Worm (Caenorhabditis elegans): Measurements from ENCODE around the gene sre-53.
"Not testable (repeated sequence)": the region's sequence is repeated elsewhere in the genome, so short reads cannot be mapped to it uniquely, and the experiment has no call there.

The sre-53 gene

DNA sequence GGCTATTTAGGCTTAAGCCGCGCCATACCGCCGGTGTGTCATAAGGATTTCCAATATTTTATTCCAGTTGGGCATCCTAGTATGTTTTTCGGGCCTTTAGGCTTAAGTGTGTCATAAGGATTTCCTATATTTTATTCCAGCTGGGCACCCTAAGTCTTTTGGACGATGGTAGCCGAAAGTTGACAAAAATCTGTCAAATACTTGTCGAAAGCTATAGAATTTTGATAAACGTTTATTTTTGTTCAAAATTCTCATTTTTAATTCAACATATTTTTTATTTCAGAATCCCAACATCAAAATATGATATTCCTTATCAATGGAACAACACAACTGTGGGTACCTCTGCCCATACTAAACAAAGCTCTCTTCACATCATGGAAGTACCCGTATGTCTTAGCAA lies 4.7 kb downstream of the sre-53 start, which contains the start of gene sre-49:
Gene sre-49, plus strand, starts transcription at position 301 of the 400 bp plus-strand sequence.
- not testable (repeated sequence) for TF ChIP-seq sea-2 (GFP tag; optimal IDR thresholded peaks at IDR 0.05); unc-39 (tag; optimal IDR thresholded peaks at IDR 0.05); lin-39 (tag; optimal IDR thresholded peaks at IDR 0.05)

DNA sequence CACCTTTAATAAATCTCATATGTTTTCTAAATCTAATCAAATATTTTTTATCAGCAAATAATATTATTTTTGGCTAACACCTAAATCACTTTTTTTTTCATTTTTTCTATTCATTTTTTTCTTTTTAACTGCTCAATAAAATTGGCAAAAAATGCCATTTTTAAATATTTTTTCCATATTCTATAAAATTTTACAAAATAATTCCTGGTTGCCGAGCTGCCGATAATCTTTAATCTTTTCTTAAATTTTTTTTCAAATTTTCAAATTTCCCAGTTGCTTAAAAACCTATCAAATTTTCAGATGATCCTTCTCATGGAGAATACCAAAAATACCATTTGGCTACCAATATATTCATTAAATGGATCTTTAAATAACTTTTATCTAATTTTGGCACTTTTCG lies 11.6 kb downstream of the sre-53 start, which contains the start of gene sre-51:
Gene sre-51, plus strand, starts transcription at position 301 of the 400 bp plus-strand sequence.
- TF ChIP-seq mml-1 (tag; optimal IDR thresholded peaks at IDR 0.05) (no peak), mdl-1 (tag; optimal IDR thresholded peaks at IDR 0.05) (no peak), ceh-9 (tag; optimal IDR thresholded peaks at IDR 0.05) (no peak), nhr-12 (tag; optimal IDR thresholded peaks at IDR 0.05) (no peak), ZK546.5 (tag; optimal IDR thresholded peaks at IDR 0.05) (no peak), ceh-82 (tag; optimal IDR thresholded peaks at IDR 0.05) (no peak), ceh-16 (tag; optimal IDR thresholded peaks at IDR 0.05) (no peak), pha-4 (tag; optimal IDR thresholded peaks at IDR 0.05) (no peak), ceh-28 (tag; optimal IDR thresholded peaks at IDR 0.05) (no peak), unc-39 (tag; optimal IDR thresholded peaks at IDR 0.05) (no peak), daf-12 (tag; optimal IDR thresholded peaks at IDR 0.05) (no peak), nhr-11 (tag; optimal IDR thresholded peaks at IDR 0.05) (no peak), skn-1 (tag; optimal IDR thresholded peaks at IDR 0.05) (no peak), hmg-11 (tag; optimal IDR thresholded peaks at IDR 0.05) (no peak), ztf-4 (tag; optimal IDR thresholded peaks at IDR 0.05) (no peak)

DNA sequence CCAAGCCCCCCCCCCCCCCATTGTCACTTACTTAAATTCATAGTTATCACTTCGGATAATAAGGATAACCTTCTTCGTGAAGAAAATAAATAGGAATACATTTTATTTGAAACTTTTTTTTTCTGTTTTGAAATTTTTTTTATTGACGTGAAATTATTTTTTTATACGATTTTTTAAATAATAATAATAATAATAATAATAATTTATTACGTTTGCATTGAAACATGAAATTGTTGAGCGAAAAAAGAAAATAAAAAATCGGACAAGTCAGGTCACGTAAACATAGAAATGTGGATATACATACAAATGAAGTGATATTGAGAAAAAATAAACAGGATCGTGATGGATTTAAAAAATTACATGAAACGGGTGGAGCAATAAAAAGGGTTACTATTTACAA lies 13.6 kb downstream of the sre-53 start, which contains the start of gene C50E10.2:
Gene C50E10.2, minus strand, starts transcription at position 101 of the 400 bp plus-strand sequence.
- TF ChIP-seq sea-2 (GFP tag; optimal IDR thresholded peaks at IDR 0.05) (no peak), aly-2 (tag; optimal IDR thresholded peaks at IDR 0.05) (no peak), R02D3.7 (tag; optimal IDR thresholded peaks at IDR 0.05) (no peak), ceh-28 (tag; optimal IDR thresholded peaks at IDR 0.05) (no peak), elt-2 (tag; optimal IDR thresholded peaks at IDR 0.05) (no peak), ztf-11 (tag; optimal IDR thresholded peaks at IDR 0.05) (no peak), hmg-11 (tag; optimal IDR thresholded peaks at IDR 0.05) (no peak), tbx-2 (tag; optimal IDR thresholded peaks at IDR 0.05) (no peak), pha-4 (tag; optimal IDR thresholded peaks at IDR 0.05) (no peak), jun-1 (tag; optimal IDR thresholded peaks at IDR 0.05) (no peak), fkh-10 (GFP tag; optimal IDR thresholded peaks at IDR 0.05) (no peak), ztf-4 (tag; optimal IDR thresholded peaks at IDR 0.05) (no peak), elt-1 (tag; optimal IDR thresholded peaks at IDR 0.05) (no peak), unc-39 (tag; optimal IDR thresholded peaks at IDR 0.05) (no peak), zag-1 (tag; optimal IDR thresholded peaks at IDR 0.05) (no peak), nhr-67 (tag; optimal IDR thresholded peaks at IDR 0.05) (no peak), egl-5 (tag; optimal IDR thresholded peaks at IDR 0.05) (no peak), fkh-2 (tag; optimal IDR thresholded peaks at IDR 0.05) (no peak), pqm-1 (tag; optimal IDR thresholded peaks at IDR 0.05) (no peak)

DNA sequence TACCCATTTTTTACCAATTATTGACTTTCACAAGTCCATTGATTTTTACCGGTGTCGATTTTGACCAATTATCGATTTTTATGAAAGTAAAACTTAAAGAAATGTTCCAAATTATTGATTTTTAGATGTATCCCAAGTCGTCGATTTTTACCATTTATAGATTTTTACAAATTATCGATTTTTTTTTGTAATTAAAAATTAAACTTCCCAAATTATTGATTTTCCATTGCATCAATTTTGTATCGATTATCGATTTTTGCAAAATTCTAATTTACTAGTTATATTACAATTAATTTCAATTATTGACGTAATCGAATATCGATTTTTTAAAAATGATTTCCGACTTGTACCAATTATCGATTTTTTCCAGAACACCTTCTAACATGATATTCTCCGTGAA lies 20.1 kb downstream of the sre-53 start, which contains the start of gene sre-50:
Gene sre-50, plus strand, starts transcription at position 384 of the 400 bp plus-strand sequence.
- no peak for TF ChIP-seq R02D3.7 (tag; optimal IDR thresholded peaks at IDR 0.05)
- peak; percentile 97 for TF ChIP-seq ceh-28 (tag; optimal IDR thresholded peaks at IDR 0.05)
- no peak for TF ChIP-seq nhr-76 (tag; optimal IDR thresholded peaks at IDR 0.05)
- no peak for TF ChIP-seq fkh-10 (GFP tag; optimal IDR thresholded peaks at IDR 0.05)
- no peak for TF ChIP-seq daf-12 (tag; optimal IDR thresholded peaks at IDR 0.05)
- TF ChIP-seq mdl-1 (tag; optimal IDR thresholded peaks at IDR 0.05) = no peak
- TF ChIP-seq ztf-4 (tag; optimal IDR thresholded peaks at IDR 0.05) = no peak

DNA sequence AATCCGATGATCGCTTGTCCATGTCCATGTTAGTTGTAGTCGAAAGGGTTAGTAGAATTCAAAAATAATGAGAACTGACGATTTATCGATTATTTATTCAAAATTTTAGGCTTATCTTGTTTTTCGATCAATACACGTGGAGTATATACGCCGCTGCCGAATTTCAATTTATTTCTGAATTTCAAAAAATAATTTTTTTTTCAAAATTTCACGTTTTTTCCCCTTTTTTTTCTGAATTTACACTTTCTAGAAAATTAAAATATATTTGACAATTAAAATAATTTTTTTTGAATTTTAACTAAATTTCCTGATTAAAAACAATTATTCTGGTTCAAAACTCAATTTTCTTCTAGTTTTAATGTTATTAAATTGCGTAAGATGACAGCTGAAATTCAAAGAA lies 20.9 kb downstream of the sre-53 start, which contains the start of gene C50E10.1:
Gene C50E10.1, minus strand, starts transcription at position 101 of the 400 bp plus-strand sequence.
- no peak for TF ChIP-seq egl-27 (tag; optimal IDR thresholded peaks at IDR 0.05)
- no peak for TF ChIP-seq egl-5 (tag; optimal IDR thresholded peaks at IDR 0.05)
- no peak for TF ChIP-seq ztf-4 (tag; optimal IDR thresholded peaks at IDR 0.05)
- TF ChIP-seq pha-4 (tag; optimal IDR thresholded peaks at IDR 0.05) = no peak
- no peak for TF ChIP-seq nhr-23 (tag; optimal IDR thresholded peaks at IDR 0.05)
- TF ChIP-seq ceh-16 (tag; optimal IDR thresholded peaks at IDR 0.05) = no peak
- TF ChIP-seq nhr-11 (tag; optimal IDR thresholded peaks at IDR 0.05) = no peak
- TF ChIP-seq fkh-2 (tag; optimal IDR thresholded peaks at IDR 0.05) = no peak
- TF ChIP-seq nhr-77 (tag; optimal IDR thresholded peaks at IDR 0.05) = no peak
- no peak for TF ChIP-seq hmg-11 (tag; optimal IDR thresholded peaks at IDR 0.05)
- no peak for TF ChIP-seq unc-62 (GFP tag; optimal IDR thresholded peaks at IDR 0.05)
- no peak for TF ChIP-seq mdl-1 (tag; optimal IDR thresholded peaks at IDR 0.05)
- TF ChIP-seq elt-3 (tag; optimal IDR thresholded peaks at IDR 0.05) = no peak
- no peak for TF ChIP-seq nhr-67 (tag; optimal IDR thresholded peaks at IDR 0.05)
- no peak for TF ChIP-seq nhr-28 (tag; optimal IDR thresholded peaks at IDR 0.05)
- TF ChIP-seq aly-2 (tag; optimal IDR thresholded peaks at IDR 0.05) = no peak
